Fruit fly (Drosophila melanogaster) whole organism, embryonic: Measurements from ENCODE around the gene CG33299.

Experiments
- Atf3 ChIP-seq: fragments of 200-800 bp; sonication (Bioruptor generic); optimal IDR thresholded peaks from 3 replicates; lab custom pipeline; 2016; ENCODE audit warnings: missing biosample characterization, missing genetic modification characterization
- Awh ChIP-seq: fragments of 200-800 bp; sonication (Bioruptor generic); IDR thresholded peaks from 2 replicates; pipeline ENCODE4, ENCODE4 v1.3.6; 2022; ENCODE audit warnings: missing biosample characterization, missing genetic modification characterization
- Bdp1 ChIP-seq: fragments of 200-800 bp; sonication (Bioruptor generic); optimal IDR thresholded peaks from 3 replicates; lab custom pipeline; 2016; ENCODE audit warnings: missing biosample characterization, missing genetic modification characterization
- CG1024 ChIP-seq: fragments of 200-800 bp; sonication (Bioruptor generic); IDR thresholded peaks from 2 replicates; pipeline ENCODE4 v1.3.6; 2022; ENCODE audit warnings: missing biosample characterization, missing genetic modification characterization
- CG10979 ChIP-seq: fragments of 200-800 bp; sonication (Bioruptor generic); optimal IDR thresholded peaks from 2 replicates; lab custom pipeline; 2018; ENCODE audit warnings: missing biosample characterization, mild to moderate bottlenecking, missing genetic modification characterization, moderate library complexity
- CG11247 ChIP-seq: fragments of 200-800 bp; sonication (Bioruptor generic); IDR thresholded peaks from 2 replicates; pipeline ENCODE4 v1.3.6; 2022; ENCODE audit warnings: missing biosample characterization, missing genetic modification characterization
- CG1233 ChIP-seq: fragments of 200-800 bp; sonication (Bioruptor generic); optimal IDR thresholded peaks from 4 replicates; lab custom pipeline; 2018; ENCODE audit warnings: missing biosample characterization, mild to moderate bottlenecking, missing genetic modification characterization
- CG12769 ChIP-seq: fragments of 200-800 bp; sonication (Bioruptor generic); optimal IDR thresholded peaks from 2 replicates; lab custom pipeline; 2019; ENCODE audit warnings: missing biosample characterization, mild to moderate bottlenecking, missing genetic modification characterization, moderate library complexity
- CG13287 ChIP-seq: fragments of 200-800 bp; sonication (Bioruptor generic); IDR thresholded peaks from 2 replicates; pipeline ENCODE4 v1.3.6; 2022; ENCODE audit warnings: missing biosample characterization, missing genetic modification characterization; ENCODE audit not compliant: partially characterized antibody
- CG17385 ChIP-seq: fragments of 200-800 bp; sonication (Bioruptor generic); optimal IDR thresholded peaks from 3 replicates; lab custom pipeline; 2018; ENCODE audit warnings: missing biosample characterization, mild to moderate bottlenecking, missing genetic modification characterization
- CG30020 ChIP-seq: fragments of 200-800 bp; optimal IDR thresholded peaks from 2 replicates; lab custom pipeline; 2019; ENCODE audit warnings: missing biosample characterization, mild to moderate bottlenecking, missing genetic modification characterization, moderate library complexity
- CG31224 ChIP-seq: fragments of 200-800 bp; sonication (Bioruptor generic); IDR thresholded peaks from 2 replicates; pipeline ENCODE4 v1.3.6; 2022; ENCODE audit warnings: missing biosample characterization, missing genetic modification characterization
- CG34422 ChIP-seq: fragments of 200-800 bp; sonication (Bioruptor generic); IDR thresholded peaks from 3 replicates; pipeline ENCODE4 v1.3.6; 2022; ENCODE audit warnings: missing biosample characterization, missing genetic modification characterization
- CG7745 ChIP-seq: fragments of 200-800 bp; sonication (Bioruptor generic); optimal IDR thresholded peaks from 2 replicates; lab custom pipeline; 2018; ENCODE audit warnings: missing biosample characterization, mild to moderate bottlenecking, missing genetic modification characterization, moderate library complexity
- CG8944 ChIP-seq: fragments of 200-800 bp; sonication (Bioruptor generic); optimal IDR thresholded peaks from 3 replicates; lab custom pipeline; 2016; ENCODE audit warnings: missing biosample characterization, missing genetic modification characterization
- CG9797 ChIP-seq: fragments of 200-800 bp; sonication (Bioruptor generic); optimal IDR thresholded peaks from 3 replicates; lab custom pipeline; 2018; ENCODE audit warnings: missing biosample characterization, mild to moderate bottlenecking, missing genetic modification characterization
- CG9876 ChIP-seq: fragments of 200-800 bp; sonication (Bioruptor generic); optimal IDR thresholded peaks from 2 replicates; lab custom pipeline; 2016; ENCODE audit warnings: missing biosample characterization, missing genetic modification characterization
- CkIIα-i1 ChIP-seq: fragments of 200-800 bp; sonication (Bioruptor generic); IDR thresholded peaks from 2 replicates; pipeline ENCODE4 v1.3.6; 2022; ENCODE audit warnings: missing biosample characterization, missing genetic modification characterization
- Deaf1 ChIP-seq: fragments of 200-800 bp; optimal IDR thresholded peaks from 3 replicates; lab custom pipeline; 2019; ENCODE audit warnings: missing biosample characterization, mild to moderate bottlenecking, missing genetic modification characterization, moderate library complexity
- Dfd ChIP-seq, 2 experiments: fragments of >200 bp; optimal IDR thresholded peaks; 2 replicates each; lab custom pipeline; 2017; ENCODE audit warnings: missing biosample characterization in 2 of 2, missing genetic modification characterization in 2 of 2
- Dip3 ChIP-seq: fragments of 200-800 bp; sonication (Bioruptor generic); optimal IDR thresholded peaks from 3 replicates; lab custom pipeline; 2016; ENCODE audit warnings: missing biosample characterization, missing genetic modification characterization
- Dref ChIP-seq: fragments of 200-800 bp; sonication (Bioruptor generic); IDR thresholded peaks from 2 replicates; pipeline ENCODE4 v1.3.6; 2022; ENCODE audit warnings: missing biosample characterization, missing genetic modification characterization
- E2f1 ChIP-seq: fragments of 200-800 bp; sonication (Bioruptor generic); IDR thresholded peaks from 2 replicates; pipeline ENCODE4 v1.3.6; 2022; ENCODE audit warnings: missing biosample characterization, missing genetic modification characterization
- Eip74EF ChIP-seq, 2 experiments: fragments of 200-800 bp in 1 of 2; fragments of >200 bp in 1 of 2; sonication (Bioruptor generic) in 1 of 2; optimal IDR thresholded peaks; 2 replicates each; lab custom pipeline; 2017 to 2019; ENCODE audit warnings: missing biosample characterization in 2 of 2, missing genetic modification characterization in 2 of 2, mild to moderate bottlenecking in 1 of 2, moderate library complexity in 1 of 2
- Ets65A ChIP-seq: fragments of 200-800 bp; sonication (Bioruptor generic); peaks from one replicate; lab custom pipeline; 2016; ENCODE audit warnings: missing biosample characterization, missing genetic modification characterization
- HLHmδ ChIP-seq: fragments of 200-800 bp; sonication (Bioruptor generic); optimal IDR thresholded peaks from 2 replicates; lab custom pipeline; 2018; ENCODE audit warnings: missing biosample characterization, mild to moderate bottlenecking, missing genetic modification characterization, moderate library complexity
- Hand ChIP-seq: fragments of 200-800 bp; sonication (Bioruptor generic); optimal IDR thresholded peaks from 2 replicates; lab custom pipeline; 2017; ENCODE audit warnings: mild to moderate bottlenecking, missing biosample characterization, missing genetic modification reagents, missing genetic modification characterization
- Hsf ChIP-seq: fragments of 200-800 bp; sonication (Bioruptor generic); optimal IDR thresholded peaks from 3 replicates; lab custom pipeline; 2016; ENCODE audit warnings: missing biosample characterization, missing genetic modification characterization
- Med ChIP-seq: fragments of 200-800 bp; sonication (Bioruptor generic); peaks from one replicate; lab custom pipeline; 2016; ENCODE audit warnings: missing biosample characterization, missing genetic modification characterization, mild to moderate bottlenecking, inconsistent platforms, moderate library complexity
- NC2α ChIP-seq: fragments of 200-800 bp; sonication (Bioruptor generic); optimal IDR thresholded peaks from 2 replicates; lab custom pipeline; 2016; ENCODE audit warnings: missing biosample characterization, missing genetic modification characterization
- Nf-YC ChIP-seq: fragments of 200-800 bp; optimal IDR thresholded peaks from 3 replicates; lab custom pipeline; 2019; ENCODE audit warnings: missing biosample characterization, mild to moderate bottlenecking, missing genetic modification characterization, moderate library complexity
- Ssrp ChIP-seq: fragments of 200-800 bp; sonication (Bioruptor generic); optimal IDR thresholded peaks from 2 replicates; lab custom pipeline; 2018; ENCODE audit warnings: missing biosample characterization, mild to moderate bottlenecking, missing genetic modification characterization, moderate library complexity
- TFAM ChIP-seq: fragments of 200-800 bp; sonication (Bioruptor generic); optimal IDR thresholded peaks from 2 replicates; lab custom pipeline; 2017; ENCODE audit warnings: missing biosample characterization, missing genetic modification characterization, inconsistent platforms
- Usf ChIP-seq: fragments of 200-800 bp; sonication (Bioruptor generic); optimal IDR thresholded peaks from 2 replicates; lab custom pipeline; 2017; ENCODE audit warnings: missing genotype, missing biosample characterization, missing genetic modification characterization
- cg ChIP-seq: fragments of 200-800 bp; sonication (Bioruptor generic); optimal IDR thresholded peaks from 3 replicates; lab custom pipeline; 2019; ENCODE audit warnings: missing biosample characterization, mild to moderate bottlenecking, missing genetic modification characterization, moderate library complexity
- chinmo ChIP-seq: fragments of 200-800 bp; sonication (Bioruptor generic); IDR thresholded peaks from 4 replicates; pipeline ENCODE4 v1.3.6; 2022; ENCODE audit warnings: missing biosample characterization, missing genetic modification characterization; ENCODE audit not compliant: partially characterized antibody
- dmrt11E ChIP-seq: fragments of 200-800 bp; sonication (Bioruptor generic); optimal IDR thresholded peaks from 3 replicates; lab custom pipeline; 2018; ENCODE audit warnings: missing biosample characterization, mild to moderate bottlenecking, missing genetic modification characterization, moderate library complexity
- emc ChIP-seq: fragments of 200-800 bp; sonication (Bioruptor generic); optimal IDR thresholded peaks from 2 replicates; lab custom pipeline; 2016; ENCODE audit warnings: missing biosample characterization, missing genetic modification characterization
- ftz-f1 ChIP-seq: fragments of 200-800 bp; sonication (Bioruptor generic); optimal IDR thresholded peaks from 2 replicates; lab custom pipeline; 2016; ENCODE audit warnings: missing biosample characterization, missing genetic modification characterization
- gcm2 ChIP-seq: fragments of 200-800 bp; sonication (Bioruptor generic); optimal IDR thresholded peaks from 2 replicates; lab custom pipeline; 2016; ENCODE audit warnings: missing biosample characterization, missing genetic modification characterization
- gsb ChIP-seq: fragments of 200-800 bp; sonication (Bioruptor generic); IDR thresholded peaks from 2 replicates; pipeline ENCODE4 v1.3.6; 2022; ENCODE audit warnings: missing biosample characterization, missing genetic modification characterization
- klu ChIP-seq: fragments of 200-800 bp; sonication (Bioruptor generic); IDR thresholded peaks from 2 replicates; pipeline ENCODE4 v1.3.6; 2022; ENCODE audit warnings: missing biosample characterization, missing genetic modification characterization
- nom ChIP-seq: fragments of 200-800 bp; sonication (Bioruptor generic); optimal IDR thresholded peaks from 2 replicates; lab custom pipeline; 2017; ENCODE audit warnings: missing biosample characterization, missing genetic modification characterization, mild to moderate bottlenecking, moderate library complexity, missing genetic modification reagents
- pb ChIP-seq: fragments of 200-800 bp; sonication (Bioruptor generic); optimal IDR thresholded peaks from 3 replicates; lab custom pipeline; 2016; ENCODE audit warnings: missing biosample characterization, missing genetic modification characterization
- pzg ChIP-seq: fragments of 200-800 bp; sonication (Bioruptor generic); optimal IDR thresholded peaks from 3 replicates; lab custom pipeline; 2018; ENCODE audit warnings: missing biosample characterization, mild to moderate bottlenecking, missing genetic modification characterization, moderate library complexity
- ranshi ChIP-seq: fragments of 200-800 bp; sonication (Bioruptor generic); IDR thresholded peaks from 2 replicates; pipeline ENCODE4 v1.3.6; 2022; ENCODE audit warnings: missing biosample characterization, missing genetic modification characterization
- ro ChIP-seq: fragments of 200-800 bp; sonication (Bioruptor generic); IDR thresholded peaks from 2 replicates; pipeline ENCODE4 v1.3.6; 2022; ENCODE audit warnings: missing biosample characterization, missing genetic modification characterization
- sens ChIP-seq: fragments of 200-800 bp; sonication (Bioruptor generic); peaks from one replicate; lab custom pipeline; 2016; ENCODE audit warnings: missing biosample characterization, missing genetic modification characterization
- slp2 ChIP-seq: fragments of 200-800 bp; sonication (Bioruptor generic); optimal IDR thresholded peaks from 2 replicates; lab custom pipeline; 2016; ENCODE audit warnings: missing biosample characterization, missing genetic modification characterization
- tll ChIP-seq, 2 experiments: fragments of 200-800 bp in 1 of 2; fragments of >200 bp in 1 of 2; sonication (Bioruptor generic) in 1 of 2; optimal IDR thresholded peaks; 2 replicates each; lab custom pipeline; 2017 to 2019; ENCODE audit warnings: missing biosample characterization in 2 of 2, missing genetic modification characterization in 2 of 2, mild to moderate bottlenecking in 1 of 2, moderate library complexity in 1 of 2
- vvl ChIP-seq: fragments of 200-800 bp; sonication (Bioruptor generic); IDR thresholded peaks from 2 replicates; pipeline ENCODE4 v1.3.6; 2022; ENCODE audit warnings: missing biosample characterization, missing genetic modification characterization
- yki ChIP-seq: fragments of >200 bp; optimal IDR thresholded peaks from 3 replicates; lab custom pipeline; 2018

The CG33299 gene

dm6 chr2L:9684108-9684507 is 27.7 kb downstream of the CG33299 start (continued):
- no peak for TF ChIP-seq Bdp1 (GFP tag; lab: Kevin White, UChicago)
- no peak for TF ChIP-seq Eip74EF (GFP tag; optimal IDR thresholded peaks at IDR 0.05; lab: Kevin White, UChicago)
- peak; percentile 18 for TF ChIP-seq nom (GFP tag; lab: Kevin White, UChicago)
- TF ChIP-seq Dip3, result no peak
- no peak for TF ChIP-seq Atf3 (GFP tag; lab: Kevin White, UChicago)
- TF ChIP-seq Med (GFP tag; lab: Kevin White, UChicago), result peak; percentile 33
- no peak for TF ChIP-seq Hsf (GFP tag; lab: Kevin White, UChicago)
- TF ChIP-seq pb (GFP tag; lab: Kevin White, UChicago), result no peak
- TF ChIP-seq NC2α (GFP tag; lab: Kevin White, UChicago), result no peak
- TF ChIP-seq gsb (GFP tag; lab: Robert Waterston, UW), result 0 out of 2 replicates have a peak, but pooled peaks have one; percentile 26
- TF ChIP-seq CG31224 (GFP tag; lab: Robert Waterston, UW), result no peak
- TF ChIP-seq Ets65A (GFP tag; lab: Kevin White, UChicago), result peak; percentile 28
- no peak for TF ChIP-seq yki (lab: Kevin White, UChicago)
- no peak for TF ChIP-seq ro (GFP tag; lab: Robert Waterston, UW)
- TF ChIP-seq dmrt11E (tag; lab: Kevin White, UChicago), result no peak
- no peak for TF ChIP-seq emc (GFP tag; lab: Kevin White, UChicago)
- no peak for TF ChIP-seq Nf-YC (tag; lab: Kevin White, UChicago)
- no peak for TF ChIP-seq CG30020
- TF ChIP-seq CG34422, result no peak
- no peak for TF ChIP-seq klu (GFP tag; lab: Robert Waterston, UW)

dm6 chr2L:9685184-9685583 is 28.8 kb downstream of the CG33299 start:
- TF ChIP-seq CG1024 (GFP tag; lab: Robert Waterston, UW) (no peak), ranshi (GFP tag; lab: Robert Waterston, UW) (no peak), cg (GFP tag; lab: Kevin White, UChicago) (no peak), CG11247 (GFP tag; lab: Robert Waterston, UW) (no peak), CG13287 (GFP tag; lab: Robert Waterston, UW) (no peak), Hand (GFP tag; lab: Kevin White, UChicago) (no peak), ftz-f1 (peak; percentile 18), CG12769 (tag; lab: Kevin White, UChicago) (no peak), CG8944 (GFP tag; lab: Kevin White, UChicago) (no peak), CG7745 (tag; lab: Kevin White, UChicago) (no peak), Dref (no peak), Eip74EF (GFP tag; optimal IDR thresholded peaks at IDR 0.05; lab: Kevin White, UChicago) (peak in 1 of 2 experiments; percentile 75), slp2 (GFP tag; lab: Kevin White, UChicago) (no peak), CG9876 (GFP tag; lab: Kevin White, UChicago) (no peak), HLHmδ (no peak), TFAM (GFP tag; lab: Kevin White, UChicago) (no peak), Dfd (GFP tag; optimal IDR thresholded peaks at IDR 0.05; lab: Kevin White, UChicago) (no peak), sens (GFP tag; lab: Kevin White, UChicago) (peak; percentile 46), Deaf1 (tag; lab: Kevin White, UChicago) (no peak), CG17385 (GFP tag; lab: Kevin White, UChicago) (no peak), gcm2 (GFP tag; lab: Kevin White, UChicago) (no peak), CG9797 (no peak), chinmo (GFP tag; lab: Robert Waterston, UW) (peak; percentile 78; the same call in 2 of the 4 replicates), CkIIα-i1 (GFP tag; lab: Robert Waterston, UW) (no peak), pzg (GFP tag; lab: Kevin White, UChicago) (no peak), Usf (GFP tag; lab: Kevin White, UChicago) (no peak), E2f1 (no peak), CG10979 (no peak), Ssrp (tag; lab: Kevin White, UChicago) (no peak), vvl (GFP tag; lab: Robert Waterston, UW) (0 out of 2 replicates have a peak, but pooled peaks have one; percentile 20), tll (GFP tag; optimal IDR thresholded peaks at IDR 0.05; lab: Kevin White, UChicago) (no peak), Awh (GFP tag; lab: Robert Waterston, UW) (0 out of 2 replicates have a peak, but pooled peaks have one; percentile 22), CG1233 (GFP tag; lab: Kevin White, UChicago) (no peak)
